Worm (Caenorhabditis elegans) whole organism, late embryonic: ENCODE results near the gene T07G12.5.

ENCODE experiments used
- C38D4.7 ChIP-seq: fragments of 200-800 bp; sonication (Bioruptor generic); optimal IDR thresholded peaks from 2 replicates; lab custom pipeline; 2018; ENCODE audit warnings: mild to moderate bottlenecking, missing genetic modification characterization, moderate library complexity, missing compliant biosample characterization
- K02D7.2 ChIP-seq: sonication (generic microtip); optimal IDR thresholded peaks from 2 replicates; lab custom pipeline; 2017; ENCODE audit warnings: mild to moderate bottlenecking, missing genetic modification characterization, missing compliant biosample characterization
- K09A11.1 ChIP-seq: sonication (generic microtip); optimal IDR thresholded peaks from 2 replicates; lab custom pipeline; 2017; ENCODE audit warnings: antibody characterized with exemption, mild to moderate bottlenecking, missing genetic modification characterization, missing compliant biosample characterization; ENCODE audit not compliant: insufficient read depth
- Y22D7AL.16 ChIP-seq: sonication (generic microtip); optimal IDR thresholded peaks from 2 replicates; lab custom pipeline; 2016; ENCODE audit warnings: missing genetic modification characterization, missing compliant biosample characterization
- ama-1 ChIP-seq: fragments of 150-350 bp; optimal IDR thresholded peaks from 2 replicates; lab custom pipeline; 2014
- ceh-14 ChIP-seq: sonication (generic microtip); optimal IDR thresholded peaks from 2 replicates; lab custom pipeline; 2016; ENCODE audit warnings: missing genotype, missing genetic modification characterization, missing compliant biosample characterization
- ceh-18 ChIP-seq: sonication (generic microtip); optimal IDR thresholded peaks from 2 replicates; lab custom pipeline; 2016; ENCODE audit warnings: missing genetic modification characterization, missing compliant biosample characterization
- ceh-24 ChIP-seq: sonication (generic microtip); optimal IDR thresholded peaks from 2 replicates; lab custom pipeline; 2016; ENCODE audit warnings: mild to moderate bottlenecking, missing genetic modification characterization, missing compliant biosample characterization
- ceh-30 ChIP-seq: fragments of 150-350 bp; optimal IDR thresholded peaks from 2 replicates; lab custom pipeline; 2014; ENCODE audit warnings: missing biosample characterization, missing genetic modification characterization
- ceh-45 ChIP-seq: fragments of 200-800 bp; sonication (Bioruptor generic); IDR thresholded peaks from 2 replicates; pipeline ENCODE4 v1.3.6; 2022; ENCODE audit warnings: missing genetic modification reagents, missing genetic modification characterization, missing compliant biosample characterization
- che-1 ChIP-seq: sonication (generic microtip); optimal IDR thresholded peaks from 2 replicates; lab custom pipeline; 2016; ENCODE audit warnings: mild to moderate bottlenecking, missing genetic modification characterization, missing compliant biosample characterization
- elt-2 ChIP-seq: sonication (generic microtip); optimal IDR thresholded peaks from 2 replicates; lab custom pipeline; 2016; ENCODE audit warnings: missing genetic modification reagents, missing genetic modification characterization, missing compliant biosample characterization
- fkh-10 ChIP-seq: fragments of 150-350 bp; optimal IDR thresholded peaks from 2 replicates; lab custom pipeline; 2014; ENCODE audit warnings: missing biosample characterization, missing genetic modification reagents, missing genetic modification characterization
- fkh-6 ChIP-seq: sonication (generic microtip); optimal IDR thresholded peaks from 2 replicates; lab custom pipeline; 2016; ENCODE audit warnings: missing genetic modification characterization, missing compliant biosample characterization
- gmeb-2 ChIP-seq: sonication (generic microtip); optimal IDR thresholded peaks from 2 replicates; lab custom pipeline; 2016; ENCODE audit warnings: missing genetic modification characterization, inconsistent platforms, missing compliant biosample characterization
- hlh-13 ChIP-seq: fragments of 200-800 bp; sonication (Bioruptor generic); optimal IDR thresholded peaks from 2 replicates; lab custom pipeline; 2018; ENCODE audit warnings: mild to moderate bottlenecking, missing genetic modification characterization, missing compliant biosample characterization
- hlh-30 ChIP-seq: sonication (generic microtip); optimal IDR thresholded peaks from 2 replicates; lab custom pipeline; 2017; ENCODE audit warnings: antibody characterized with exemption, missing genetic modification characterization, missing compliant biosample characterization; ENCODE audit not compliant: insufficient read depth
- hlh-8 ChIP-seq: sonication (generic microtip); optimal IDR thresholded peaks from 2 replicates; lab custom pipeline; 2016; ENCODE audit warnings: missing genotype, missing genetic modification characterization, missing compliant biosample characterization
- lim-6 ChIP-seq: sonication (generic microtip); optimal IDR thresholded peaks from 2 replicates; lab custom pipeline; 2016; ENCODE audit warnings: missing genetic modification characterization, missing compliant biosample characterization
- mec-3 ChIP-seq: sonication (generic microtip); optimal IDR thresholded peaks from 2 replicates; lab custom pipeline; 2016; ENCODE audit warnings: borderline replicate concordance, missing genetic modification characterization, missing compliant biosample characterization
- nhr-11 ChIP-seq: fragments of 150-350 bp; optimal IDR thresholded peaks from 2 replicates; lab custom pipeline; 2014; ENCODE audit warnings: missing biosample characterization, missing genetic modification characterization
- npax-4 ChIP-seq: sonication (generic microtip); optimal IDR thresholded peaks from 2 replicates; lab custom pipeline; 2016; ENCODE audit warnings: missing genetic modification characterization, missing compliant biosample characterization
- pros-1 ChIP-seq: fragments of 150-350 bp; optimal IDR thresholded peaks from 2 replicates; lab custom pipeline; 2014; ENCODE audit warnings: missing biosample characterization, missing genetic modification reagents, missing genetic modification characterization
- rnt-1 ChIP-seq: sonication (generic microtip); optimal IDR thresholded peaks from 2 replicates; lab custom pipeline; 2016; ENCODE audit warnings: missing genetic modification characterization, missing compliant biosample characterization
- sdc-2 ChIP-seq: sonication (generic microtip); optimal IDR thresholded peaks from 2 replicates; lab custom pipeline; 2016; ENCODE audit warnings: missing genotype, missing genetic modification characterization, missing compliant biosample characterization
- sox-2 ChIP-seq: fragments of 200-800 bp; sonication (Bioruptor generic); IDR thresholded peaks from 2 replicates; pipeline ENCODE4 v1.3.6; 2022; ENCODE audit warnings: missing genetic modification reagents, missing genetic modification characterization, missing compliant biosample characterization
- tbx-7 ChIP-seq: sonication (generic microtip); optimal IDR thresholded peaks from 2 replicates; lab custom pipeline; 2016; ENCODE audit warnings: missing genotype, missing genetic modification characterization, missing compliant biosample characterization
- unc-3 ChIP-seq, 2 experiments: fragments of 200-800 bp in 1 of 2; sonication (Bioruptor generic) in 1 of 2; sonication (generic microtip) in 1 of 2; conservative IDR thresholded peaks in 1 of 2; optimal IDR thresholded peaks in 1 of 2; 2 replicates each; pipeline versions ENCODE4 v1.3.6 to Lab custom; 2016 to 2022; ENCODE audit warnings: missing compliant biosample characterization in 2 of 2, missing genetic modification characterization in 2 of 2, missing genetic modification reagents in 1 of 2
- unc-42 ChIP-seq: sonication (generic microtip); optimal IDR thresholded peaks from 2 replicates; lab custom pipeline; 2016; ENCODE audit warnings: missing genotype, missing genetic modification characterization, missing compliant biosample characterization
- unc-55 ChIP-seq: sonication (generic microtip); optimal IDR thresholded peaks from 2 replicates; lab custom pipeline; 2017; ENCODE audit warnings: missing biosample characterization, missing genetic modification reagents, missing genetic modification characterization
- unc-86 ChIP-seq: sonication (generic microtip); optimal IDR thresholded peaks from 2 replicates; lab custom pipeline; 2016; ENCODE audit warnings: missing genetic modification characterization, missing compliant biosample characterization
- ztf-16 ChIP-seq: sonication (generic microtip); optimal IDR thresholded peaks from 2 replicates; lab custom pipeline; 2017; ENCODE audit warnings: missing genetic modification characterization, missing compliant biosample characterization

The T07G12.5 gene

ce11 chrIV:10515128-10515527, 29.8 kb downstream of the T07G12.5 start, which contains the start of gene C02F4.4:
C02F4.4 (minus strand) TSS chrIV:10515228.
- TF ChIP-seq mec-3 (tag; lab: Kevin White, UChicago): no peak
- TF ChIP-seq ceh-14 (tag; lab: Kevin White, UChicago): no peak
- TF ChIP-seq ztf-16 (tag; lab: Kevin White, UChicago): no peak
- no peak for TF ChIP-seq ceh-45 (GFP tag; lab: Robert Waterston, UW)
- no peak for TF ChIP-seq ceh-18 (tag; lab: Kevin White, UChicago)
- TF ChIP-seq lim-6: no peak
- no peak for TF ChIP-seq unc-3 (GFP tag; conservative IDR thresholded peaks at IDR 0.05; lab: Robert Waterston, UW)
- no peak for TF ChIP-seq unc-3 (tag; optimal IDR thresholded peaks at IDR 0.05; lab: Kevin White, UChicago)
- no peak for TF ChIP-seq unc-55
- TF ChIP-seq K09A11.1 (tag; lab: Kevin White, UChicago): no peak
- TF ChIP-seq fkh-10 (GFP tag; lab: Kevin White, UChicago): no peak
- no peak for TF ChIP-seq pros-1 (tag; lab: Kevin White, UChicago)
- TF ChIP-seq rnt-1: no peak
- no peak for TF ChIP-seq C38D4.7 (GFP tag; lab: Kevin White, UChicago)
- no peak for TF ChIP-seq ceh-24 (tag; lab: Kevin White, UChicago)
- TF ChIP-seq sdc-2 (tag; lab: Kevin White, UChicago): no peak

DNA sequence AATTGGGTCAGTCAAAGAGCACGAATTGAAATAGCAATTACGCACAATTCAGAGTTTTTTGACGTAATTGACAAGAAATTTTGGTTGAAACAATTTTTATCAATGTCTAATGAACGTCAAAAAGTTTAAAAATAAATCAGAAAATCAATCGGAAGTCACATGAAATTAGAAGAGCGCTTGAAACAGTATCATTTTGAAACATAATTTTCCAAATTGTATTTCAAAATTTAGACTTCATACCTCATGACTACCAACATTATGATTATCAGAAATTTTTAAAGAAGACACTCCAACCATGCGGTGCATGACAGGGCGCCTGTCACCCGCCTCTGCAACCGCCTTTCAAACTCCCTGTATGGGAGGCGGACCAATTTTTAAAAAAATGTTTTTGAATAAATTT, 31.7 kb downstream of the T07G12.5 start:
- TF ChIP-seq Y22D7AL.16 (tag; lab: Kevin White, UChicago) (no peak), gmeb-2 (no peak)

DNA sequence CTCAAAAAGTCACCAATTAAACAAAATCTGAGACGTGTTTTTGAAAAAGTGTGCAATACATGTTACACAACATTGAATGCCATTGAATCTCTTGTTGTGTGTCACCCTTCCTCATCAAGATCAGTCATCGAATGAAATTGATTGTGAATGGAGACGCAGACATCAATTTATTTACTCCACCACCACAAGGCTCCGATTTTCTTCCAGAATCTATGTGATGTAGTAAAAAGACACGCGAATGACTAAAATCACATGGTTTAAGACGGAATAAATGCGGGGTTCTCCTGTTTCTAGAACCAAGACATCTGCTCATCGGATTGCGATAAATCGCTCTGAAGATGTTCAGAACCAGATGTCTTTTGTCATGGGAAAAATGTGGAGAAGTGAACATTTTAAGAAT, 32.2 kb downstream of the T07G12.5 start:
- TF ChIP-seq hlh-8 (peak; percentile 73), hlh-30 (tag; lab: Kevin White, UChicago) (peak; percentile 32), rnt-1 (peak; percentile 25), che-1 (tag; lab: Kevin White, UChicago) (no peak), ceh-18 (tag; lab: Kevin White, UChicago) (peak; percentile 9), unc-55 (peak; percentile 52), ama-1 (lab: Kevin White, UChicago) (no peak)

DNA sequence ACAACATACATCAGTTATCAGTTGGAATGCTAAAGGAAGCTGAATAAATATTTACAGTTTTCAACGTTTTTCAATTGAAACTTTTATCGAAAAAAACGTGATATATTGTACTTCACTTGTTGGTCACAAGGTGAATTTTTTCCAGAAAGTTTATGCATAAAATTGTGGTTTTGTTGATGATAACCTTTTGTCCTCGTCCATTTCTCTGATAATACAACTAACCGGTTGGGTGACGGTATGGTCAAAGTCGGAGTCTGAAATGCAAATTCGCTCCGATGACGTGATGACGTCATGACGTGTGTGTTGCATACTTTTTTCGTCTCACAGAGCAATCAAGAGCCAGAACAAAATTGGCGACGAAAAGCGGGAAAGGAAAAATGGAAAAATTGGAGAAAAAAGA, 33.5 kb downstream of the T07G12.5 start:
- no peak for TF ChIP-seq lim-6
- no peak for TF ChIP-seq unc-86 (tag; lab: Kevin White, UChicago)
- no peak for TF ChIP-seq K02D7.2
- no peak for TF ChIP-seq ceh-24 (tag; lab: Kevin White, UChicago)
- TF ChIP-seq ceh-30 (tag; lab: Kevin White, UChicago): no peak
- TF ChIP-seq fkh-10 (GFP tag; lab: Kevin White, UChicago): no peak
- TF ChIP-seq sox-2 (GFP tag; lab: Robert Waterston, UW): no peak
- TF ChIP-seq nhr-11 (tag; lab: Kevin White, UChicago): no peak

ce11 chrIV:10507586-10507985, 37.4 kb downstream of the T07G12.5 start:
- TF ChIP-seq unc-42 (tag; lab: Kevin White, UChicago) (peak; percentile 93), npax-4 (tag; lab: Kevin White, UChicago) (no peak)

DNA sequence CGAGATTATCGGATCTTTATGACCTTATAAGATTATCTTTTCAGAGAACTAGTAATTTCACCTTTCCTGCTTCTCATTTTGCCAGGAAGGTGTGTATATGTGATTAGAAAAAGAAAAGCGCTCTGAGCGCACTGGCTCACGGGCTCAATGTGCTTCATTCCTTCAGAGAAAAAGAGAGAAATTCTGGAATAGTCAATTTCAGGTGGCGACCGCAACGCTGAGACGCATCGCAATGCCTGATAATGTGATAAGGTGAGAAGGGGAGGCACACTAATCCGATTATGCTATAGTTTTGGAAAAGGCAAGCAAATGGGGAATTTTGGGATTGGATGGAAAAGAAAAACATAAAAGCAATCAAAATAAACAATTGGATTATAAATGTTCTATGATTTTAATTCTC, 38.9 kb downstream of the T07G12.5 start:
- TF ChIP-seq fkh-6 (tag; lab: Kevin White, UChicago) (no peak), hlh-13 (GFP tag; lab: Kevin White, UChicago) (no peak), tbx-7 (tag; lab: Kevin White, UChicago) (no peak), unc-42 (tag; lab: Kevin White, UChicago) (peak; percentile 9), elt-2 (tag; lab: Kevin White, UChicago) (peak; percentile 59)
